Fruit fly (Drosophila melanogaster): ENCODE results near the gene nau.

The nau gene

DNA sequence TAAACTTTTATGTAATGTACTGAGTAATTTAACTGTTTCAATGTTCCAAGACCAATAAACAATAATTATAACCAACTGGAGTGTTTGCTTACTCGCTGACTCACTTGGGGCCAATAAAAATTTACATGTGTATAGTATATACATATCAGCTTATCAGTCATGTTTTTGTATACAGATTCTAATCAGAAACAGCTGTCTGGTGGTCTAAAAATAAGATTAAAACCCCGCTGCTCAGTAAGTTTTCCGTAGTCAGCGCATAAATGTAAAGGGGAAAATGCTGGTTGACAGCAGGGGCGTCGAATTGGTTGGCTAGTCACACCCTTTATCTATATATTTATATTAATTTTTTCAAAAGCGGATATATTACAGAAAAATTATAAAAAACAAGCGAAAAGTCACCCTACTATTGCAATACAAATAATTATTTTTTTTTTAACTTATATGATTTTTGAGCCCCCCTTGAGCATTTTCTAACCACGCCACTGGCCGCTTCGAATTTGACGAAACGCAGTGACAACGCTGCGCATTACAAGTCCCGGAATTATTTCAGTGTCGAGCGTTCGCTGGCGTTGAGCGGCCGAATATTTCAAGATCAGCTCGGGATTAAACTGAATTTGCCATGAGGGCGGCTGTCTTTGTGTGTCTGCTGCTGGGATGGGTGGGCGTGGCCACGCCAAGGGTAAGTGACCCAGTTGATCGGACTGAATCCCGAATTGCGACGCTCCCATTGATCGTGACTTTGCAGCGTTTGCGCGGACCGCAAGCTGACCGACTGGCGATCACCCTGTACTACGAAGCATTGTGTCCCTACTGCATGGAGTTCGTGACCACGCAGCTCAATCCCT, 39.6 kb downstream of the nau start, which contains the start of gene GILT2 (continued):
- peak; percentile 6 for TF ChIP-seq zfh2 (GFP tag; optimal IDR thresholded peaks at IDR 0.05)
- no peak for TF ChIP-seq cg (GFP tag; optimal IDR thresholded peaks at IDR 0.05)
- peak; percentile 76 for TF ChIP-seq gt (GFP tag; IDR thresholded peaks at IDR 0.05)
- TF ChIP-seq Neu2 (GFP tag; optimal IDR thresholded peaks at IDR 0.05; ENCODE audit: borderline replicate concordance) = no peak
- TF ChIP-seq CG34224 (GFP tag; IDR thresholded peaks at IDR 0.05; ENCODE audit: partially characterized antibody) = no peak
- no peak for TF ChIP-seq Hmx (GFP tag; optimal IDR thresholded peaks at IDR 0.05)
- peak; percentile 96 for TF ChIP-seq PHDP (tag; optimal IDR thresholded peaks at IDR 0.05)
- no peak for TF ChIP-seq yki (optimal IDR thresholded peaks at IDR 0.05)
- peak; percentile 90 for TF ChIP-seq az2 (GFP tag; optimal IDR thresholded peaks at IDR 0.05)
- peak; percentile 63 for TF ChIP-seq CG3838 (GFP tag; optimal IDR thresholded peaks at IDR 0.05)
- no peak for TF ChIP-seq Dref (GFP tag; IDR thresholded peaks at IDR 0.05)
- TF ChIP-seq ham (GFP tag; IDR thresholded peaks at IDR 0.05) = 0 out of 2 replicates have a peak, but pooled peaks have one; percentile 28
- TF ChIP-seq bbx (GFP tag; IDR thresholded peaks at IDR 0.05; ENCODE audit: partially characterized antibody) = no peak
- no peak for TF ChIP-seq ERR (GFP tag; optimal IDR thresholded peaks at IDR 0.05)
- TF ChIP-seq br (optimal IDR thresholded peaks at IDR 0.05) = no peak
- peak; percentile 61 for TF ChIP-seq CG4617 (GFP tag; optimal IDR thresholded peaks at IDR 0.05; ENCODE audit: borderline replicate concordance)
- TF ChIP-seq cad (GFP tag; optimal IDR thresholded peaks at IDR 0.05) = no peak
- peak; percentile 84 for TF ChIP-seq CG12299 (tag; optimal IDR thresholded peaks at IDR 0.05)
- TF ChIP-seq Doc2 (GFP tag; IDR thresholded peaks at IDR 0.05) = no peak
- peak; percentile 21 for TF ChIP-seq pros (GFP tag; optimal IDR thresholded peaks at IDR 0.05)
- TF ChIP-seq bowl (GFP tag; IDR thresholded peaks at IDR 0.05) = peak; percentile 87
- peak; percentile 49 for TF ChIP-seq Bdp1 (GFP tag; optimal IDR thresholded peaks at IDR 0.05)
- peak; percentile 81 for TF ChIP-seq CG18764 (GFP tag; optimal IDR thresholded peaks at IDR 0.05)
- TF ChIP-seq CG9215 (GFP tag; IDR thresholded peaks at IDR 0.05) = peak; percentile 83
- no peak for TF ChIP-seq NC2α (GFP tag; optimal IDR thresholded peaks at IDR 0.05)
- TF ChIP-seq CG16815 (GFP tag; optimal IDR thresholded peaks at IDR 0.05) = peak; percentile 74
- peak; percentile 71 for TF ChIP-seq Deaf1 (tag; optimal IDR thresholded peaks at IDR 0.05)
- TF ChIP-seq CG1792 (GFP tag; optimal IDR thresholded peaks at IDR 0.05) = peak; percentile 44
- TF ChIP-seq slp2 (GFP tag; optimal IDR thresholded peaks at IDR 0.05) = no peak
- peak; percentile 82 for TF ChIP-seq scrt (GFP tag; optimal IDR thresholded peaks at IDR 0.05)
- peak; percentile 82 for TF ChIP-seq klu (GFP tag; IDR thresholded peaks at IDR 0.05)
- peak; percentile 89 for TF ChIP-seq croc (GFP tag; conservative IDR thresholded peaks at IDR 0.05)
- TF ChIP-seq so (GFP tag; IDR thresholded peaks at IDR 0.05) = peak; percentile 92
- no peak for TF ChIP-seq sc (optimal IDR thresholded peaks at IDR 0.05)
- peak; percentile 80 for TF ChIP-seq sc (GFP tag; optimal IDR thresholded peaks at IDR 0.05)
- TF ChIP-seq tx (GFP tag; optimal IDR thresholded peaks at IDR 0.05) = no peak
- TF ChIP-seq CG4707 (GFP tag; optimal IDR thresholded peaks at IDR 0.05) = peak; percentile 57
- peak; percentile 92 for TF ChIP-seq Oli (tag; optimal IDR thresholded peaks at IDR 0.05)
- no peak for TF ChIP-seq CG11398 (GFP tag; optimal IDR thresholded peaks at IDR 0.05)
- peak; percentile 85 for TF ChIP-seq CG2202 (tag; optimal IDR thresholded peaks at IDR 0.05)
- TF ChIP-seq tup (GFP tag; optimal IDR thresholded peaks at IDR 0.05) = peak; percentile 63
- peak; percentile 77 for TF ChIP-seq CG10462 (GFP tag; optimal IDR thresholded peaks at IDR 0.05)
- peak; percentile 85 for TF ChIP-seq CG31224 (GFP tag; IDR thresholded peaks at IDR 0.05)
- peak; percentile 82 for TF ChIP-seq CG12219 (GFP tag; optimal IDR thresholded peaks at IDR 0.05)
- TF ChIP-seq dan (GFP tag; IDR thresholded peaks at IDR 0.05) = no peak
- TF ChIP-seq lmd (GFP tag; IDR thresholded peaks at IDR 0.05) = peak; percentile 95
- peak; percentile 13 for TF ChIP-seq CG7786 (GFP tag; optimal IDR thresholded peaks at IDR 0.05)
- TF ChIP-seq stc (GFP tag; IDR thresholded peaks at IDR 0.05) = peak; percentile 88
- peak; percentile 92 for TF ChIP-seq CG4820 (GFP tag; optimal IDR thresholded peaks at IDR 0.05)
- no peak for TF ChIP-seq zen2 (GFP tag; IDR thresholded peaks at IDR 0.05; ENCODE audit: partially characterized antibody)
- peak; percentile 53 for TF ChIP-seq schlank (tag; optimal IDR thresholded peaks at IDR 0.05)
